Fruit fly (Drosophila melanogaster): ENCODE measurements around the gene Cdc7.

DNA sequence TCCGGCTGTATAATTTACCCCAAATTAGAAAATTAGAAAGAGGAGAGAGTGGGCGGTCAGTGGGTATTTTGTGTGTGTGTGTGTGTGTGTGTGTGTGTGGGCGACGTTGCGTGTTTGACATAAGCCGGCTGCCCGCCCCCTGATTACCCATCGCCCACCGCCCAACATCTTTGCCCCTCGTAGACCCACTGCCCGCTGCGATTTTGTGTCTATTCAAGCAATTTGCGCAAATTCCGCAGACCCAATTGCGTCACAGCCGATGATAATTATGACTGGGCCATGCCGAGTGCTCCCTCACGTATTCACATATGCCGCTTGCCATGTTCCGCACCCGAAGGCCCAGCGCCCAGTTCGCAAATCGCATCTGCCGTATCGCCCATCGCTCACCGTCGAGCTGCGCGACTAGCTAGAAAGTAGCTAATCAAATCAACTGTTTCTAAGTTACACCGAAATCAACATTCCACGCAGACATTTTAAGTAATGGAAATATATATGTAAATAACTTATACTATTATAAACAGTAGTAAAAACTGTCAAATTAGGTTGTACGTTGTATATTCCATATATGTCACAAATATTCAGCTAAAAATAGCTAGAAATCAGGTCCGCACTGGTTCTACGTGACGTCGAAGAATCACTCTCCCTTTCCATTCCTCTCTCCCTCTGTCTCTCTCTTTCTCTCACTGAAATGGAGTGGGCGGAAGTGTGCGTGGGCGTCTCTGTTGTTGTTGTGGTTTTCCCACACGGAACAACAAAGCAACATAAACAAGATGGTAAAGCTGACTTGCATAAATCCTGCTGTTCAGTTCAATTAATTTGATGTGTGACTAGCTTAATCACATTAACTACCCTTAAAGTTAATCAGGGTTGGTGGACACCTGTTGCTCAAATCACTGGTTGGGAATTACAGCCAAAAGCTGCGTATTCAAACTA is 2.6 kb downstream of the Cdc7 start:
- no peak for TF ChIP-seq ttk (optimal IDR thresholded peaks at IDR 0.05)
- TF ChIP-seq psq (optimal IDR thresholded peaks at IDR 0.05): no peak
- no peak for TF ChIP-seq Myc (optimal IDR thresholded peaks at IDR 0.05)
- no peak for TF ChIP-seq h (optimal IDR thresholded peaks at IDR 0.05)
